Fruit fly (Drosophila melanogaster): Measurements from ENCODE around the gene Fip1.

Gene Fip1

dm6 chr3R:4437113-4437512 is 47.7 kb upstream of the Fip1 start, which contains the start of the genes Lipt2 and CG14650 (continued):
- TF ChIP-seq abd-A (tag; optimal IDR thresholded peaks at IDR 0.05) (no peak), CG17829 (tag; optimal IDR thresholded peaks at IDR 0.05) (peak; percentile 66), Taf1 (GFP tag; IDR thresholded peaks at IDR 0.05) (no peak), chn (GFP tag; optimal IDR thresholded peaks at IDR 0.05) (peak; percentile 75), Hr3 (GFP tag; optimal IDR thresholded peaks at IDR 0.05) (peak; percentile 57), sr (GFP tag; IDR thresholded peaks at IDR 0.05) (no peak), ara (GFP tag; IDR thresholded peaks at IDR 0.05) (no peak), Sox100B (GFP tag; optimal IDR thresholded peaks at IDR 0.05) (no peak), peb (GFP tag; IDR thresholded peaks at IDR 0.05) (no peak), CG6683 (GFP tag; optimal IDR thresholded peaks at IDR 0.05) (no peak), Hr78 (GFP tag; optimal IDR thresholded peaks at IDR 0.05) (peak in 1 of 2 experiments; percentile 81), fd96Cb (tag; optimal IDR thresholded peaks at IDR 0.05) (peak; percentile 16), CG9876 (GFP tag; optimal IDR thresholded peaks at IDR 0.05) (peak; percentile 61), H2.0 (GFP tag; IDR thresholded peaks at IDR 0.05) (peak; percentile 28), CG18262 (tag; optimal IDR thresholded peaks at IDR 0.05) (peak; percentile 46), Bdp1 (GFP tag; optimal IDR thresholded peaks at IDR 0.05) (peak; percentile 38), CG1603 (tag; optimal IDR thresholded peaks at IDR 0.05) (peak; percentile 82), CG9797 (GFP tag; optimal IDR thresholded peaks at IDR 0.05) (peak; percentile 59), Mrtf (GFP tag; IDR thresholded peaks at IDR 0.05) (no peak), lmd (GFP tag; IDR thresholded peaks at IDR 0.05) (peak; percentile 50; the same call in 1 of the 2 replicates), CG10654 (GFP tag; optimal IDR thresholded peaks at IDR 0.05) (peak; percentile 42), Scr (GFP tag; IDR thresholded peaks at IDR 0.05; ENCODE audit: partially characterized antibody) (peak; percentile 68), CG10366 (GFP tag; IDR thresholded peaks at IDR 0.05) (peak; percentile 9; the same call in 1 of the 2 replicates), CG15011 (GFP tag; optimal IDR thresholded peaks at IDR 0.05) (no peak), br (optimal IDR thresholded peaks at IDR 0.05) (no peak), CG16815 (GFP tag; optimal IDR thresholded peaks at IDR 0.05) (no peak), chm (GFP tag; IDR thresholded peaks at IDR 0.05) (no peak), scrt (GFP tag; optimal IDR thresholded peaks at IDR 0.05) (no peak), CG18599 (GFP tag; optimal IDR thresholded peaks at IDR 0.05) (no peak), tin (GFP tag; optimal IDR thresholded peaks at IDR 0.05) (peak; percentile 49), dpn (GFP tag; optimal IDR thresholded peaks at IDR 0.05) (peak; percentile 60 to 61), CG16813 (GFP tag; IDR thresholded peaks at IDR 0.05; ENCODE audit: partially characterized antibody) (peak; percentile 54; the same call in 2 of the 3 replicates), Oaz (GFP tag; IDR thresholded peaks at IDR 0.05) (no peak), stc (GFP tag; IDR thresholded peaks at IDR 0.05) (no peak), gce (GFP tag; IDR thresholded peaks at IDR 0.05) (no peak), YL-1 (GFP tag; optimal IDR thresholded peaks at IDR 0.05) (peak; percentile 93), Lhr (GFP tag; optimal IDR thresholded peaks at IDR 0.05) (peak; percentile 31), Usf (GFP tag; optimal IDR thresholded peaks at IDR 0.05) (no peak), CrebB (tag; optimal IDR thresholded peaks at IDR 0.05) (no peak), CG34422 (GFP tag; IDR thresholded peaks at IDR 0.05) (0 out of 3 replicates have a peak, but pooled peaks have one; percentile 28), nerfin-1 (tag; optimal IDR thresholded peaks at IDR 0.05) (peak; percentile 65), CG13296 (GFP tag; optimal IDR thresholded peaks at IDR 0.05) (no peak), CTCF (GFP tag; optimal IDR thresholded peaks at IDR 0.05) (peak; percentile 23), CG16863 (GFP tag; optimal IDR thresholded peaks at IDR 0.05) (peak; percentile 27), C15 (GFP tag; IDR thresholded peaks at IDR 0.05) (no peak), Atf-2 (GFP tag; optimal IDR thresholded peaks at IDR 0.05) (no peak), CG8765 (GFP tag; IDR thresholded peaks at IDR 0.05) (no peak), Asciz (GFP tag; optimal IDR thresholded peaks at IDR 0.05) (no peak), ato (GFP tag; IDR thresholded peaks at IDR 0.05; ENCODE audit: partially characterized antibody) (no peak; the same call in 1 of the 2 replicates), CG12659 (GFP tag; optimal IDR thresholded peaks at IDR 0.05) (peak; percentile 77), hbn (GFP tag; IDR thresholded peaks at IDR 0.05; ENCODE audit: partially characterized antibody) (peak; percentile 55; the same call in 1 of the 2 replicates), CG8478 (optimal IDR thresholded peaks at IDR 0.05) (no peak)
